Worm (Caenorhabditis elegans): ENCODE data around the gene R102.1.
A peak's percentile ranks its signal among the peaks of the same experiment; 100 is the strongest.

The R102.1 gene

DNA sequence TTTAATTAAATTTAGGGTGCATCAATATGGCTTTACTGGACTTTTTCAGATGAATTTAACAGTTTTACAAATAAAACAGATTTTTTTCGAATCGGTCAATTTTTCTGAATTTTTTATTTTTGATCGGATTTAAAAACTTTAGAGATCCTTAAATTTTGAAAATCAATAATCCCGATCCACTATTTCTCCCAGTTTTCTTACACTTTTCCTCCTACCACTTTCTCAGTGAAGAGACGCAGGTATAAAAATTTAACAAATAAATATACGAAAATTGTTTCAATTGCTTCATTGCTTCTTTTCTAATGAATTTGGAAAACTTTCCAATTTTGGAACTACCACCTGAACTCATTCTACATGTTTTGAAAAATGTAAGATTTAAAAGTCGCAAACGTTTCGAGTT, 21.7 kb upstream of the R102.1 start, which contains the start of gene K08C7.7:
Gene K08C7.7 (plus strand): TSS at position 301 of the 400 bp plus-strand sequence.
- TF ChIP-seq Y5F2A.4 (GFP tag; optimal IDR thresholded peaks at IDR 0.05) (no peak), Y105C5A.15 (GFP tag; IDR thresholded peaks at IDR 0.05) (no peak)

DNA sequence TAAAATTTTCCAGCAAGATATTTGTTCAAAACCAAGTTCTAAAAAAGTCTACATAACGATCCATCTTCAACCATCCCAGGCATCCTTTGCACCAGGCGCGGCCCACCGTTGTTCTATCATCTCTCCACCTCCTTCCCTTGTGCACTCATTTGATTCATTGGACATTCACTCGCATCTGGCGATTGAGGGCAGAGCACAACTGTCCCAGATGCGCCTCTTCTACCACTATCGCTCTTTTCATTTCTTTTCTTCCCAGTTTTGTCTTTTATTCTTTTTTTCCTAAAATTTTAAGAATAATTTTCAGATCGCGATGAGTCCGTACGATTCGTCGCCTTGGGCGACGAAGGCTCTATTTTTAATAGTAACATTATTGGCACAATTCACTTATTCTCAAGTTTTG, 19.3 kb upstream of the R102.1 start, which contains the start of gene epi-1:
Gene epi-1 (plus strand): TSS at position 301 of the 400 bp plus-strand sequence.
- TF ChIP-seq php-3 (GFP tag; IDR thresholded peaks at IDR 0.05): no peak
- TF ChIP-seq Y5F2A.4 (GFP tag; optimal IDR thresholded peaks at IDR 0.05): no peak
- TF ChIP-seq hif-1 (tag; optimal IDR thresholded peaks at IDR 0.05): no peak
- TF ChIP-seq duxl-1 (tag; optimal IDR thresholded peaks at IDR 0.05; ENCODE audit: poor library complexity): no peak
- no peak for TF ChIP-seq lin-15B (tag; optimal IDR thresholded peaks at IDR 0.05)
- TF ChIP-seq mdl-1 (tag; optimal IDR thresholded peaks at IDR 0.05): no peak
- no peak for TF ChIP-seq daf-19 (GFP tag; conservative IDR thresholded peaks at IDR 0.05)
- TF ChIP-seq madf-9 (GFP tag; conservative IDR thresholded peaks at IDR 0.05): no peak
- TF ChIP-seq T20F7.1 (GFP tag; optimal IDR thresholded peaks at IDR 0.05): no peak
- no peak for TF ChIP-seq ama-1 (optimal IDR thresholded peaks at IDR 0.05)
- TF ChIP-seq ztf-7 (tag; optimal IDR thresholded peaks at IDR 0.05): no peak
- TF ChIP-seq egl-27 (tag; optimal IDR thresholded peaks at IDR 0.05): no peak
- TF ChIP-seq unc-62 (GFP tag; optimal IDR thresholded peaks at IDR 0.05 in 1 of 2): no peak
- TF ChIP-seq unc-62 (tag; optimal IDR thresholded peaks at IDR 0.05): no peak
- no peak for TF ChIP-seq ZK337.2 (GFP tag; IDR thresholded peaks at IDR 0.05)
- TF ChIP-seq pqm-1 (tag; optimal IDR thresholded peaks at IDR 0.05): no peak
- TF ChIP-seq lin-13 (GFP tag; optimal IDR thresholded peaks at IDR 0.05): no peak
- TF ChIP-seq lin-1 (GFP tag; IDR thresholded peaks at IDR 0.05): no peak
- TF ChIP-seq snpc-1.2 (GFP tag; IDR thresholded peaks at IDR 0.05): no peak
- TF ChIP-seq nhr-41 (GFP tag; IDR thresholded peaks at IDR 0.05): no peak

- TF ChIP-seq ceh-62 (tag; optimal IDR thresholded peaks at IDR 0.05): no peak
- TF ChIP-seq daf-19 (GFP tag; conservative IDR thresholded peaks at IDR 0.05): no peak
- TF ChIP-seq unc-62 (GFP tag; optimal IDR thresholded peaks at IDR 0.05 in 1 of 2): peak in 1 of 2 experiments; percentile 99
- TF ChIP-seq unc-62 (tag; optimal IDR thresholded peaks at IDR 0.05): no peak
- TF ChIP-seq ctbp-1 (GFP tag; IDR thresholded peaks at IDR 0.05): no peak
- TF ChIP-seq aly-2 (tag; optimal IDR thresholded peaks at IDR 0.05): no peak
- TF ChIP-seq mxl-3 (GFP tag; optimal IDR thresholded peaks at IDR 0.05): no peak
- no peak for TF ChIP-seq tra-1 (GFP tag; IDR thresholded peaks at IDR 0.05)
- no peak for TF ChIP-seq mxl-2 (GFP tag; conservative IDR thresholded peaks at IDR 0.05)
Observed at ce11 chrIV:10668561-10668960, 17.3 kb upstream of the R102.1 start.

DNA sequence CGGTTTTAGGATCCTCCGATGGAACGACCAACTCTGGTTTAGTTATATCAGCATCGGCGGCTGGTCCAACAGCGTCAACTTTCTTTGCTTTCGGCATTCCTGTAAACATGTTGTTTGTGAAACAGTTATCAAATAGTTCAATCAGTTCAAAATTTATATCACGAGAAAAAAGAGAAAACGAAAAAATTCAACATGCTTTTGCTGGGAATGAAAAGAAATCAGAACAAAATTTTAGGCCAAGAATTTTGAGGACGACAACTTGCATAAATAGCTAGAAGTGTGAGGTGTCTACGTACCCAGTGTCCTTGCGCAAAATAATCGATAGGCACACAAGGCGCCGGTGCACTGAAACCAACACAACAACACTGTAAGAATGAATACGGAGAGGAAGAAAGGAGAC, 5.5 kb upstream of the R102.1 start, which contains the start of gene K08C7.4:
Gene K08C7.4 (minus strand): TSS at position 101 of the 400 bp plus-strand sequence.
- no peak for TF ChIP-seq lin-15B (tag; optimal IDR thresholded peaks at IDR 0.05)
- TF ChIP-seq hlh-11 (tag; optimal IDR thresholded peaks at IDR 0.05): no peak
- no peak for TF ChIP-seq dve-1 (tag; optimal IDR thresholded peaks at IDR 0.05; ENCODE audit: insufficient read depth)
- no peak for TF ChIP-seq zfp-3 (GFP tag; conservative IDR thresholded peaks at IDR 0.05)
- TF ChIP-seq tra-1 (GFP tag; IDR thresholded peaks at IDR 0.05): no peak
- TF ChIP-seq mdl-1 (tag; optimal IDR thresholded peaks at IDR 0.05): no peak
- TF ChIP-seq nhr-41 (GFP tag; IDR thresholded peaks at IDR 0.05): no peak
- TF ChIP-seq unc-39 (tag; optimal IDR thresholded peaks at IDR 0.05): no peak
- no peak for TF ChIP-seq lin-39 (tag; optimal IDR thresholded peaks at IDR 0.05)
- no peak for TF ChIP-seq Y48G9A.11 (GFP tag; IDR thresholded peaks at IDR 0.05)
- TF ChIP-seq madf-5 (GFP tag; IDR thresholded peaks at IDR 0.05): no peak
- no peak for TF ChIP-seq dmd-8 (GFP tag; IDR thresholded peaks at IDR 0.05)
- TF ChIP-seq snpc-4 (tag; optimal IDR thresholded peaks at IDR 0.05): no peak
- no peak for TF ChIP-seq D1046.2 (GFP tag; IDR thresholded peaks at IDR 0.05)
- no peak for TF ChIP-seq lim-7 (GFP tag; IDR thresholded peaks at IDR 0.05)
- no peak for TF ChIP-seq lin-38 (GFP tag; IDR thresholded peaks at IDR 0.05)
- TF ChIP-seq fos-1 (tag; optimal IDR thresholded peaks at IDR 0.05): no peak
- no peak for TF ChIP-seq fkh-10 (GFP tag; optimal IDR thresholded peaks at IDR 0.05)

Measured in whole organism, L4 larva.